2 worm cellular contexts compared by ENCODE assay signal in the genomic region with DNA sequence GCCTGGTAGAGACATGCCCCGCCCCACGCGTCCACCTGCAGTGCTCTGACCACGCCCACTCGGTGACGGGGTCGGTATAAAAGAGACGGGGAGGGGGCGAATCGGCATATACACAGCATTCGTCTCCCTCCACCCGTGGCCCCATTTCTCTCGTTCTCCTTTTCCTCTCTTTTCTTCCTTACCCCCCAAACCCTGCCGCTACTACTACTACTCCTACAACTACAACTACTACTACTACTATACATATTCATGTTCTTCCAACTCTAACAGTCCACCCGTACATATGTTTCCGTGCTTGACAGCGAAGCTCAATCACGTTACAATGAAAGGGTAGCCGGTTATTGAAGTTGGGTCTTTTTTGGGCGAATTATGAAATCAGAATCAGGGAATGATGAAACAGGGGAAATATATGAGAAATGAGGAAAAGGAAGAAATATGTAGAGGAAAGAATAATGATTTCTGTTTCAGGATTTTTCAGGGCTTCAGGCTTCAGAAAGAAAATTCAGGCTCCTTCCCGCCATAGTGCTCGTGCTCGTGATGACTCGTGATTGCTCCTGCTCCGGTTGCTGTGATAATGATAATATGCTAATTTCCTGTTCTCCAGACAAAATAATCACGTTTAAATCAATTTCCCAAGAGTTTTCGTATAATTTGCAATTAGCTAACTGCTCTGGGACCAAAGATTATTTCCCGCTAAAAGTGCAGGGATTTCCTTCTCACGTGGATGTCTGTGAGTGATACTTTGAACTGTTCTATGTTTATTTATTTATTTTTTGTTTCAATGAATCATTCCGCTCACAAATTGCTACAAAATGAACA.
TF ChIP-seq lines count a peak whose summit lies in the region.

No protein-coding gene starts in this region.

TF ChIP-seq in whole organism, L1 larva, 84 proteins besides CTCF, POLR2A, EP300 and RAD21 (continued from another document):
- TF ChIP-seq mep-1 (tag; optimal IDR thresholded peaks at IDR 0.05; lab: Kevin White, UChicago) (peak; percentile 89), hpl-2 (GFP tag; optimal IDR thresholded peaks at IDR 0.05; lab: Kevin White, UChicago) (peak; percentile 21), nhr-237 (tag; optimal IDR thresholded peaks at IDR 0.05; lab: Kevin White, UChicago) (no peak), snpc-4 (tag; optimal IDR thresholded peaks at IDR 0.05; lab: Kevin White, UChicago) (peak; percentile 30), mab-9 (GFP tag; IDR thresholded peaks at IDR 0.05; lab: Robert Waterston, UW) (peak; percentile 5; the same call in 1 of the 2 replicates), tlp-1 (tag; optimal IDR thresholded peaks at IDR 0.05; lab: Kevin White, UChicago) (no peak), nhr-47 (tag; optimal IDR thresholded peaks at IDR 0.05; lab: Kevin White, UChicago) (peak; percentile 85), nhr-28 (tag; optimal IDR thresholded peaks at IDR 0.05; lab: Kevin White, UChicago) (no peak), ztf-11 (tag; optimal IDR thresholded peaks at IDR 0.05; lab: Kevin White, UChicago) (peak; percentile 70 to 85), lin-14 (GFP tag; optimal IDR thresholded peaks at IDR 0.05; lab: Kevin White, UChicago) (peak; percentile 74), ceh-88 (GFP tag; IDR thresholded peaks at IDR 0.05; lab: Robert Waterston, UW) (peak; percentile 76), ets-5 (GFP tag; IDR thresholded peaks at IDR 0.05; lab: Robert Waterston, UW) (no peak), sup-37 (GFP tag; optimal IDR thresholded peaks at IDR 0.05; lab: Kevin White, UChicago) (peak; percentile 64), nhr-84 (tag; optimal IDR thresholded peaks at IDR 0.05; lab: Kevin White, UChicago) (no peak), pqm-1 (tag; optimal IDR thresholded peaks at IDR 0.05; lab: Kevin White, UChicago) (peak; percentile 67), F16B12.6 (tag; optimal IDR thresholded peaks at IDR 0.05; lab: Kevin White, UChicago) (no peak), nhr-71 (tag; optimal IDR thresholded peaks at IDR 0.05; lab: Kevin White, UChicago) (peak; percentile 70), pag-3 (tag; optimal IDR thresholded peaks at IDR 0.05; lab: Kevin White, UChicago; ENCODE audit: borderline replicate concordance, insufficient read depth) (no peak), unc-98 (GFP tag; IDR thresholded peaks at IDR 0.05; lab: Robert Waterston, UW) (no peak), skn-1 (tag; optimal IDR thresholded peaks at IDR 0.05; lab: Kevin White, UChicago) (peak; percentile 53), nhr-11 (tag; optimal IDR thresholded peaks at IDR 0.05; lab: Kevin White, UChicago) (no peak), ceh-90 (tag; optimal IDR thresholded peaks at IDR 0.05; lab: Kevin White, UChicago) (peak; percentile 12), jun-1 (tag; optimal IDR thresholded peaks at IDR 0.05; lab: Kevin White, UChicago) (peak; percentile 81), unc-62 (GFP tag; optimal IDR thresholded peaks at IDR 0.05; lab: Kevin White, UChicago) (no peak), dpl-1 (GFP tag; optimal IDR thresholded peaks at IDR 0.05; lab: Kevin White, UChicago) (peak; percentile 0 to 30 (median 5)), fkh-4 (tag; optimal IDR thresholded peaks at IDR 0.05; lab: Kevin White, UChicago; ENCODE audit: borderline replicate concordance) (no peak), egl-13 (tag; optimal IDR thresholded peaks at IDR 0.05; lab: Kevin White, UChicago) (peak; percentile 79), nhr-77 (tag; optimal IDR thresholded peaks at IDR 0.05; lab: Kevin White, UChicago) (peak; percentile 45), lin-13 (GFP tag; optimal IDR thresholded peaks at IDR 0.05; lab: Kevin White, UChicago) (peak; percentile 69), mdl-1 (tag; optimal IDR thresholded peaks at IDR 0.05; lab: Kevin White, UChicago) (peak in 1 of 2 experiments; percentile 79)

TF ChIP-seq in whole organism, young adult, 124 proteins besides CTCF, POLR2A, EP300 and RAD21 (continued from another document):
- TF ChIP-seq efl-1 (GFP tag; optimal IDR thresholded peaks at IDR 0.05; lab: Kevin White, UChicago) (no peak), xnd-1 (tag; optimal IDR thresholded peaks at IDR 0.05; lab: Kevin White, UChicago) (no peak), attf-6 (GFP tag; IDR thresholded peaks at IDR 0.05; lab: Robert Waterston, UW) (0 out of 2 replicates have a peak, but pooled peaks have one; percentile 20), nfyb-1 (GFP tag; IDR thresholded peaks at IDR 0.05; lab: Robert Waterston, UW) (peak; percentile 83), sdz-38 (tag; optimal IDR thresholded peaks at IDR 0.05; lab: Kevin White, UChicago) (no peak), cebp-2 (GFP tag; IDR thresholded peaks at IDR 0.05; lab: Robert Waterston, UW) (no peak; the same call in 1 of the 2 replicates), ztf-22 (GFP tag; optimal IDR thresholded peaks at IDR 0.05; lab: Kevin White, UChicago) (no peak), C06A6.2 (GFP tag; conservative IDR thresholded peaks at IDR 0.05; lab: Robert Waterston, UW) (no peak), ztf-26 (tag; optimal IDR thresholded peaks at IDR 0.05; lab: Kevin White, UChicago) (peak; percentile 49), C17E4.6 (GFP tag; IDR thresholded peaks at IDR 0.05; lab: Robert Waterston, UW) (no peak), somi-1 (GFP tag; optimal IDR thresholded peaks at IDR 0.05; lab: Kevin White, UChicago) (peak; percentile 28), T26A5.8 (tag; optimal IDR thresholded peaks at IDR 0.05; lab: Kevin White, UChicago) (no peak), nhr-27 (tag; optimal IDR thresholded peaks at IDR 0.05; lab: Kevin White, UChicago) (peak; percentile 0), F33H1.4 (GFP tag; IDR thresholded peaks at IDR 0.05; lab: Robert Waterston, UW) (no peak), lin-40 (tag; optimal IDR thresholded peaks at IDR 0.05; lab: Kevin White, UChicago) (peak; percentile 43), Y53F4B.3 (GFP tag; IDR thresholded peaks at IDR 0.05; lab: Robert Waterston, UW) (no peak), let-526 (GFP tag; IDR thresholded peaks at IDR 0.05; lab: Robert Waterston, UW) (peak; percentile 69; the same call in 1 of the 2 replicates), ZK185.1 (tag; optimal IDR thresholded peaks at IDR 0.05; lab: Kevin White, UChicago; ENCODE audit: poor library complexity, severe bottlenecking) (peak; percentile 76), F39B2.1 (GFP tag; IDR thresholded peaks at IDR 0.05; lab: Robert Waterston, UW) (no peak), hsf-1 (GFP tag; IDR thresholded peaks at IDR 0.05; lab: Robert Waterston, UW) (0 out of 2 replicates have a peak, but pooled peaks have one; percentile 4), F57C9.4 (tag; optimal IDR thresholded peaks at IDR 0.05; lab: Kevin White, UChicago) (peak; percentile 55), lir-1 (GFP tag; conservative IDR thresholded peaks at IDR 0.05; lab: Robert Waterston, UW) (no peak), ama-1 (optimal IDR thresholded peaks at IDR 0.05; lab: Kevin White, UChicago) (peak; percentile 100), ama-1 (GFP tag; optimal IDR thresholded peaks at IDR 0.05; lab: Kevin White, UChicago) (peak in 1 of 2 experiments; percentile 70), Y67H2A.10 (GFP tag; conservative IDR thresholded peaks at IDR 0.05; lab: Robert Waterston, UW) (peak; percentile 40; the same call in 1 of the 2 replicates), madf-6 (GFP tag; IDR thresholded peaks at IDR 0.05; lab: Robert Waterston, UW) (no peak; the same call in 1 of the 2 replicates), lin-35 (GFP tag; optimal IDR thresholded peaks at IDR 0.05; lab: Kevin White, UChicago) (peak in 1 of 3 experiments; percentile 9), lin-26 (GFP tag; IDR thresholded peaks at IDR 0.05; lab: Robert Waterston, UW) (peak; percentile 49; the same call in 1 of the 2 replicates), lin-54 (GFP tag; optimal IDR thresholded peaks at IDR 0.05; lab: Kevin White, UChicago) (peak; percentile 52), attf-5 (GFP tag; optimal IDR thresholded peaks at IDR 0.05; lab: Kevin White, UChicago) (no peak), lsl-1 (GFP tag; optimal IDR thresholded peaks at IDR 0.05; lab: Kevin White, UChicago) (no peak), egl-18 (GFP tag; IDR thresholded peaks at IDR 0.05; lab: Robert Waterston, UW) (peak; percentile 62; the same call in 1 of the 2 replicates), snpc-1.3 (tag; optimal IDR thresholded peaks at IDR 0.05; lab: Kevin White, UChicago; ENCODE audit: insufficient read depth) (no peak), mxl-1 (tag; optimal IDR thresholded peaks at IDR 0.05; lab: Kevin White, UChicago) (peak; percentile 38), rec-8 (tag; optimal IDR thresholded peaks at IDR 0.05; lab: Kevin White, UChicago) (no peak), fkh-3 (tag; optimal IDR thresholded peaks at IDR 0.05; lab: Kevin White, UChicago) (peak; percentile 96), lag-1 (GFP tag; IDR thresholded peaks at IDR 0.05; lab: Robert Waterston, UW) (no peak), ccch-3 (GFP tag; optimal IDR thresholded peaks at IDR 0.05; lab: Kevin White, UChicago) (no peak), rcor-1 (GFP tag; IDR thresholded peaks at IDR 0.05; lab: Robert Waterston, UW) (peak; percentile 48), rpc-1 (optimal IDR thresholded peaks at IDR 0.05; lab: Kevin White, UChicago) (no peak), rpc-1 (tag; optimal IDR thresholded peaks at IDR 0.05; lab: Kevin White, UChicago) (no peak)
